Fruit fly (Drosophila melanogaster) whole organism, adult: ENCODE results near the gene Lim1.

Experiments
- CG14711 ChIP-seq: fragments of 200-800 bp; sonication (Bioruptor generic); optimal IDR thresholded peaks from 2 replicates; lab custom pipeline; 2018; ENCODE audit warnings: missing biosample characterization, mild to moderate bottlenecking, missing genetic modification characterization, moderate library complexity
- CG33017 ChIP-seq: fragments of 200-800 bp; sonication (Bioruptor generic); optimal IDR thresholded peaks from 2 replicates; lab custom pipeline; 2018; ENCODE audit warnings: missing biosample characterization, mild to moderate bottlenecking, missing genetic modification characterization, moderate library complexity
- CG7101 ChIP-seq: fragments of 200-800 bp; sonication (Bioruptor generic); optimal IDR thresholded peaks from 2 replicates; lab custom pipeline; 2018; ENCODE audit warnings: missing biosample characterization, mild to moderate bottlenecking, missing genetic modification characterization, moderate library complexity
- Clk ChIP-seq: fragments of 200-800 bp; sonication (Bioruptor generic); optimal IDR thresholded peaks from 2 replicates; lab custom pipeline; 2017; ENCODE audit warnings: missing biosample characterization, missing genetic modification characterization
- Crg-1 ChIP-seq: fragments of 200-800 bp; sonication (Bioruptor generic); optimal IDR thresholded peaks from 2 replicates; lab custom pipeline; 2016; ENCODE audit warnings: missing biosample characterization, missing genetic modification characterization
- Hr96 ChIP-seq: fragments of 200-800 bp; sonication (Bioruptor generic); optimal IDR thresholded peaks from 2 replicates; lab custom pipeline; 2016; ENCODE audit warnings: missing biosample characterization, missing genetic modification characterization
- Mnt ChIP-seq: fragments of 200-800 bp; sonication (Bioruptor generic); optimal IDR thresholded peaks from 2 replicates; lab custom pipeline; 2016; ENCODE audit warnings: missing biosample characterization, mild to moderate bottlenecking, missing genetic modification characterization
- bab1 ChIP-seq: fragments of 200-800 bp; sonication (Bioruptor generic); optimal IDR thresholded peaks from 3 replicates; lab custom pipeline; 2019; ENCODE audit warnings: missing biosample characterization, mild to moderate bottlenecking, missing genetic modification characterization, moderate library complexity
- cic ChIP-seq: fragments of 200-800 bp; sonication (Bioruptor generic); optimal IDR thresholded peaks from 2 replicates; lab custom pipeline; 2017; ENCODE audit warnings: missing biosample characterization, mild to moderate bottlenecking, missing genetic modification characterization, moderate library complexity
- cnc ChIP-seq, 2 experiments: fragments of >200 bp; optimal IDR thresholded peaks; 2 replicates each; lab custom pipeline; 2017
- kay ChIP-seq: fragments of 200-800 bp; sonication (Bioruptor generic); peaks from one replicate; lab custom pipeline; 2016; ENCODE audit warnings: missing biosample characterization, missing genetic modification characterization, borderline replicate concordance
- ovo ChIP-seq: fragments of 200-800 bp; sonication (Bioruptor generic); optimal IDR thresholded peaks from 2 replicates; lab custom pipeline; 2016; ENCODE audit warnings: missing biosample characterization, missing genetic modification characterization
- toe ChIP-seq: fragments of 200-800 bp; sonication (Bioruptor generic); optimal IDR thresholded peaks from 2 replicates; lab custom pipeline; 2016; ENCODE audit warnings: missing biosample characterization, missing genetic modification characterization

DNA sequence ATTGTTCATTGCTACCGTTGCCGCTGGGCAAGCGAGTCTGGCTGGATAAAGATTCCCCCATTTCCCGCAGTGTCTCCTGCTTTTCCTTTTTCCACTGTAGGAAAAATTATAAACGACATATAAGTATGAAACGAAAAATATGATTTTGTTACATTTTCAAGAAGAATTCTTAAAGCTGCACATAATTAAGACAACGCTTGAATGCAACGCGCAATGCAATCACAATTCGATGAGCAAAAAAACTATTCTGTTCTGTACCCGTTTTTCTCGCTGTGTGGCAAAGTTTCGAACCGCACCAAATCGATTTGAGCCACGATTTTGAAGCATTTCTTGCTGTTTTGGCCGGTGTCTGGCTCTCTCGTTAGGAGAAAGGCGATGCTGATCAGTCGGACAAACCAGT lies 38.2 kb upstream of the Lim1 start:
- TF ChIP-seq CG14711 (tag; lab: Kevin White, UChicago) (no peak), bab1 (GFP tag; lab: Kevin White, UChicago) (no peak), Hr96 (GFP tag; lab: Kevin White, UChicago) (no peak), Clk (GFP tag; lab: Kevin White, UChicago) (no peak), cic (no peak), cnc (optimal IDR thresholded peaks at IDR 0.05; lab: Kevin White, UChicago) (no peak), CG7101 (no peak), ovo (no peak), CG33017 (no peak), Crg-1 (GFP tag; lab: Kevin White, UChicago) (no peak), Mnt (GFP tag; lab: Kevin White, UChicago) (no peak), kay (GFP tag; lab: Kevin White, UChicago) (no peak), toe (no peak)
